Worm (Caenorhabditis elegans) whole organism, L1 larva: ENCODE measurements around the gene F59A1.18.

Experiments used
- blmp-1 ChIP-seq: fragments of 150-350 bp; optimal IDR thresholded peaks from 2 replicates; lab custom pipeline; 2014; ENCODE audit warnings: missing biosample characterization, missing genetic modification characterization
- elt-3 ChIP-seq, 6 experiments: fragments of 150-350 bp in 1 of 6; sonication (generic microtip); optimal IDR thresholded peaks; 2 replicates each; lab custom pipeline; 2017 to 2018; ENCODE audit warnings: missing biosample characterization in 6 of 6, missing genetic modification characterization in 6 of 6, inconsistent platforms in 1 of 6
- fkh-10 ChIP-seq: sonication (generic microtip); optimal IDR thresholded peaks from 2 replicates; lab custom pipeline; 2017; ENCODE audit warnings: missing biosample characterization, missing genetic modification reagents, missing genetic modification characterization
- lin-39 ChIP-seq: fragments of 150-350 bp; optimal IDR thresholded peaks from 2 replicates; lab custom pipeline; 2014; ENCODE audit warnings: missing biosample characterization, missing genetic modification reagents, missing genetic modification characterization
- mab-9 ChIP-seq: fragments of 200-800 bp; sonication (Bioruptor generic); IDR thresholded peaks from 2 replicates; pipeline ENCODE4 v1.3.6; 2022; ENCODE audit warnings: missing genetic modification reagents, missing genetic modification characterization, missing compliant biosample characterization
- nhr-237 ChIP-seq: fragments of 150-350 bp; optimal IDR thresholded peaks from 2 replicates; lab custom pipeline; 2014; ENCODE audit warnings: missing biosample characterization, missing genetic modification characterization
- nhr-28 ChIP-seq: fragments of 150-350 bp; optimal IDR thresholded peaks from 2 replicates; lab custom pipeline; 2014; ENCODE audit warnings: missing biosample characterization, missing genetic modification characterization
- unc-130 ChIP-seq: fragments of 150-350 bp; optimal IDR thresholded peaks from 2 replicates; lab custom pipeline; 2017; ENCODE audit warnings: missing biosample characterization, missing genetic modification characterization, inconsistent platforms
- ztf-11 ChIP-seq, 2 experiments: sonication (generic microtip); optimal IDR thresholded peaks; 2 replicates each; lab custom pipeline; 2016 to 2017; ENCODE audit warnings: missing genetic modification characterization in 2 of 2, missing biosample characterization in 1 of 2, missing compliant biosample characterization in 1 of 2

- TF ChIP-seq nhr-237 (tag; lab: Kevin White, UChicago) (no peak), lin-39 (tag; lab: Kevin White, UChicago) (no peak), nhr-28 (no peak), ztf-11 (tag; optimal IDR thresholded peaks at IDR 0.05; lab: Kevin White, UChicago) (no peak), blmp-1 (tag; lab: Kevin White, UChicago) (no peak), unc-130 (tag; lab: Kevin White, UChicago) (no peak), fkh-10 (GFP tag; lab: Kevin White, UChicago) (no peak), elt-3 (tag; optimal IDR thresholded peaks at IDR 0.05; lab: Kevin White, UChicago) (no peak), mab-9 (GFP tag; lab: Robert Waterston, UW) (no peak)
Observed at ce11 chrV:17650427-17650826, 36.3 kb downstream of the F59A1.18 start, which contains the start of gene fbxa-192.
